Fruit fly (Drosophila melanogaster) whole organism, embryonic: Measurements from ENCODE around the gene CAH3.

ENCODE experiments used
- BEAF-32 ChIP-seq: fragments of 200-800 bp; sonication (Bioruptor generic); optimal IDR thresholded peaks from 3 replicates; lab custom pipeline; 2017; ENCODE audit warnings: missing biosample characterization, missing genetic modification characterization, mild to moderate bottlenecking, moderate library complexity, missing genetic modification reagents
- CG12219 ChIP-seq: fragments of 200-800 bp; sonication (Bioruptor generic); optimal IDR thresholded peaks from 3 replicates; lab custom pipeline; 2018; ENCODE audit warnings: missing biosample characterization, mild to moderate bottlenecking, missing genetic modification characterization
- CG15514 ChIP-seq: fragments of 200-800 bp; sonication (Bioruptor generic); optimal IDR thresholded peaks from 3 replicates; lab custom pipeline; 2017; ENCODE audit warnings: missing biosample characterization, missing genetic modification characterization, mild to moderate bottlenecking, moderate library complexity, missing genetic modification reagents
- CG16813 ChIP-seq: fragments of 200-800 bp; sonication (Bioruptor generic); IDR thresholded peaks from 3 replicates; pipeline ENCODE4 v1.3.6; 2022; ENCODE audit warnings: missing biosample characterization, missing genetic modification characterization; ENCODE audit not compliant: partially characterized antibody
- CG17829 ChIP-seq: fragments of 200-800 bp; optimal IDR thresholded peaks from 2 replicates; lab custom pipeline; 2019; ENCODE audit warnings: missing biosample characterization, mild to moderate bottlenecking, missing genetic modification characterization, moderate library complexity
- CG18619 ChIP-seq: fragments of 200-800 bp; sonication (Bioruptor generic); optimal IDR thresholded peaks from 3 replicates; lab custom pipeline; 2017; ENCODE audit warnings: missing biosample characterization, mild to moderate bottlenecking, missing genetic modification characterization
- CG18764 ChIP-seq: fragments of 200-800 bp; sonication (Bioruptor generic); optimal IDR thresholded peaks from 3 replicates; lab custom pipeline; 2016; ENCODE audit warnings: missing biosample characterization, missing genetic modification characterization
- CG34422 ChIP-seq: fragments of 200-800 bp; sonication (Bioruptor generic); IDR thresholded peaks from 3 replicates; pipeline ENCODE4 v1.3.6; 2022; ENCODE audit warnings: missing biosample characterization, missing genetic modification characterization
- CG3838 ChIP-seq: fragments of 200-800 bp; sonication (Bioruptor generic); optimal IDR thresholded peaks from 3 replicates; lab custom pipeline; 2016; ENCODE audit warnings: missing biosample characterization, missing genetic modification characterization
- CG4360 ChIP-seq: fragments of 200-800 bp; sonication (Bioruptor generic); IDR thresholded peaks from 2 replicates; pipeline ENCODE4 v1.3.6; 2022; ENCODE audit warnings: missing biosample characterization, missing genetic modification characterization
- CG4617 ChIP-seq: fragments of 200-800 bp; sonication (Bioruptor generic); optimal IDR thresholded peaks from 3 replicates; lab custom pipeline; 2016; ENCODE audit warnings: missing biosample characterization, missing genetic modification characterization, borderline replicate concordance
- CG7786 ChIP-seq: fragments of 200-800 bp; sonication (Bioruptor generic); optimal IDR thresholded peaks from 2 replicates; lab custom pipeline; 2016; ENCODE audit warnings: missing biosample characterization, missing genetic modification characterization
- CG8924 ChIP-seq: fragments of 200-800 bp; optimal IDR thresholded peaks from 3 replicates; lab custom pipeline; 2019; ENCODE audit warnings: missing biosample characterization, mild to moderate bottlenecking, missing genetic modification characterization, moderate library complexity
- CG9932 ChIP-seq: fragments of 200-800 bp; sonication (Bioruptor generic); IDR thresholded peaks from 2 replicates; pipeline ENCODE4 v1.3.6; 2022; ENCODE audit warnings: missing biosample characterization, missing genetic modification characterization
- CHES-1-like ChIP-seq: fragments of 200-800 bp; sonication (Bioruptor generic); optimal IDR thresholded peaks from 2 replicates; lab custom pipeline; 2016; ENCODE audit warnings: missing biosample characterization, missing genetic modification characterization
- Camta ChIP-seq: fragments of 200-800 bp; sonication (Bioruptor generic); optimal IDR thresholded peaks from 2 replicates; lab custom pipeline; 2016; ENCODE audit warnings: missing biosample characterization, missing genetic modification characterization
- Dfd ChIP-seq, 2 experiments: fragments of >200 bp; optimal IDR thresholded peaks; 2 replicates each; lab custom pipeline; 2017; ENCODE audit warnings: missing biosample characterization in 2 of 2, missing genetic modification characterization in 2 of 2
- Dip2 ChIP-seq: fragments of 200-800 bp; sonication (Bioruptor generic); IDR thresholded peaks from 2 replicates; pipeline ENCODE4 v1.3.6; 2022; ENCODE audit warnings: missing biosample characterization, missing genetic modification characterization
- Dip3 ChIP-seq: fragments of 200-800 bp; sonication (Bioruptor generic); optimal IDR thresholded peaks from 3 replicates; lab custom pipeline; 2016; ENCODE audit warnings: missing biosample characterization, missing genetic modification characterization
- Dll ChIP-seq: fragments of 200-800 bp; sonication (Bioruptor generic); IDR thresholded peaks from 4 replicates; pipeline ENCODE4 v1.3.6; 2022; ENCODE audit warnings: missing biosample characterization, missing genetic modification characterization; ENCODE audit not compliant: partially characterized antibody
- Doc3 ChIP-seq: fragments of 200-800 bp; sonication (Bioruptor generic); IDR thresholded peaks from 3 replicates; pipeline ENCODE4 v1.3.6; 2022; ENCODE audit warnings: missing biosample characterization, missing genetic modification characterization; ENCODE audit not compliant: partially characterized antibody
- HHEX ChIP-seq: fragments of 200-800 bp; sonication (Bioruptor generic); optimal IDR thresholded peaks from 3 replicates; lab custom pipeline; 2017; ENCODE audit warnings: missing biosample characterization, mild to moderate bottlenecking, missing genetic modification characterization, missing genetic modification reagents
- HLH4C ChIP-seq: fragments of 200-800 bp; sonication (Bioruptor generic); IDR thresholded peaks from 3 replicates; pipeline ENCODE4 v1.3.6; 2022; ENCODE audit warnings: missing biosample characterization, missing genetic modification characterization; ENCODE audit not compliant: partially characterized antibody
- Nf-YC ChIP-seq: fragments of 200-800 bp; optimal IDR thresholded peaks from 3 replicates; lab custom pipeline; 2019; ENCODE audit warnings: missing biosample characterization, mild to moderate bottlenecking, missing genetic modification characterization, moderate library complexity
- Xbp1 ChIP-seq: fragments of 200-800 bp; sonication (Bioruptor generic); optimal IDR thresholded peaks from 3 replicates; lab custom pipeline; 2016; ENCODE audit warnings: missing biosample characterization, mild to moderate bottlenecking, missing genetic modification characterization
- ara ChIP-seq: fragments of 200-800 bp; sonication (Bioruptor generic); IDR thresholded peaks from 2 replicates; pipeline ENCODE4 v1.3.6; 2022; ENCODE audit warnings: missing biosample characterization, missing genetic modification characterization
- ash1 ChIP-seq: fragments of 200-800 bp; sonication (Bioruptor generic); optimal IDR thresholded peaks from 2 replicates; lab custom pipeline; 2018; ENCODE audit warnings: missing biosample characterization, mild to moderate bottlenecking, missing genetic modification characterization
- ato ChIP-seq: fragments of 200-800 bp; sonication (Bioruptor generic); IDR thresholded peaks from 2 replicates; pipeline ENCODE4 v1.3.6; 2022; ENCODE audit warnings: missing biosample characterization, missing genetic modification characterization; ENCODE audit not compliant: partially characterized antibody
- az2 ChIP-seq: fragments of 200-800 bp; sonication (Bioruptor generic); optimal IDR thresholded peaks from 3 replicates; lab custom pipeline; 2016; ENCODE audit warnings: missing biosample characterization, missing genetic modification characterization
- danr ChIP-seq: fragments of 200-800 bp; sonication (Bioruptor generic); IDR thresholded peaks from 2 replicates; pipeline ENCODE4 v1.3.6; 2022; ENCODE audit warnings: missing biosample characterization, missing genetic modification characterization
- fd64A ChIP-seq: fragments of 200-800 bp; sonication (Bioruptor generic); optimal IDR thresholded peaks from 3 replicates; lab custom pipeline; 2018; ENCODE audit warnings: missing biosample characterization, mild to moderate bottlenecking, missing genetic modification characterization
- fd96Cb ChIP-seq: fragments of 200-800 bp; sonication (Bioruptor generic); optimal IDR thresholded peaks from 2 replicates; lab custom pipeline; 2018; ENCODE audit warnings: missing biosample characterization, mild to moderate bottlenecking, missing genetic modification characterization, moderate library complexity
- fru ChIP-seq: fragments of >200 bp; optimal IDR thresholded peaks from 2 replicates; lab custom pipeline; 2017
- gcm2 ChIP-seq: fragments of 200-800 bp; sonication (Bioruptor generic); optimal IDR thresholded peaks from 2 replicates; lab custom pipeline; 2016; ENCODE audit warnings: missing biosample characterization, missing genetic modification characterization
- gro ChIP-seq: fragments of 200-800 bp; sonication (Bioruptor generic); optimal IDR thresholded peaks from 2 replicates; lab custom pipeline; 2016; ENCODE audit warnings: missing biosample characterization, missing genetic modification characterization
- inv ChIP-seq: fragments of 200-800 bp; sonication (Bioruptor generic); IDR thresholded peaks from 2 replicates; pipeline ENCODE4 v1.3.6; 2022; ENCODE audit warnings: missing biosample characterization, missing genetic modification characterization; ENCODE audit not compliant: partially characterized antibody
- klu ChIP-seq: fragments of 200-800 bp; sonication (Bioruptor generic); IDR thresholded peaks from 2 replicates; pipeline ENCODE4 v1.3.6; 2022; ENCODE audit warnings: missing biosample characterization, missing genetic modification characterization
- kni ChIP-seq: fragments of 200-800 bp; sonication (Bioruptor generic); optimal IDR thresholded peaks from 3 replicates; lab custom pipeline; 2017; ENCODE audit warnings: mild to moderate bottlenecking, missing biosample characterization, missing genetic modification reagents, missing genetic modification characterization
- org-1 ChIP-seq: fragments of 200-800 bp; sonication (Bioruptor generic); optimal IDR thresholded peaks from 2 replicates; lab custom pipeline; 2017; ENCODE audit warnings: missing biosample characterization, missing genetic modification characterization
- pfk ChIP-seq: fragments of 200-800 bp; sonication (Bioruptor generic); optimal IDR thresholded peaks from 2 replicates; lab custom pipeline; 2018; ENCODE audit warnings: missing biosample characterization, mild to moderate bottlenecking, missing genetic modification characterization, moderate library complexity
- pnt ChIP-seq: fragments of 200-800 bp; sonication (Bioruptor generic); optimal IDR thresholded peaks from 3 replicates; lab custom pipeline; 2016; ENCODE audit warnings: missing biosample characterization, missing genetic modification characterization
- rib ChIP-seq: fragments of 200-800 bp; sonication (Bioruptor generic); IDR thresholded peaks from 2 replicates; pipeline ENCODE4 v1.3.6; 2022; ENCODE audit warnings: missing biosample characterization, missing genetic modification characterization
- seq ChIP-seq: fragments of 200-800 bp; sonication (Bioruptor generic); IDR thresholded peaks from 2 replicates; pipeline ENCODE4 v1.3.6; 2022; ENCODE audit warnings: missing biosample characterization, missing genetic modification characterization
- sna ChIP-seq: fragments of 200-800 bp; sonication (Bioruptor generic); IDR thresholded peaks from 2 replicates; pipeline ENCODE4 v1.3.6; 2022; ENCODE audit warnings: missing biosample characterization, missing genetic modification characterization; ENCODE audit not compliant: partially characterized antibody
- ssp ChIP-seq: fragments of 200-800 bp; sonication (Bioruptor generic); IDR thresholded peaks from 2 replicates; pipeline ENCODE4 v1.3.6; 2022; ENCODE audit warnings: missing biosample characterization, missing genetic modification characterization
- sug ChIP-seq: fragments of 200-800 bp; optimal IDR thresholded peaks from 2 replicates; lab custom pipeline; 2019; ENCODE audit warnings: missing biosample characterization, mild to moderate bottlenecking, missing genetic modification characterization, moderate library complexity
- vvl ChIP-seq: fragments of 200-800 bp; sonication (Bioruptor generic); IDR thresholded peaks from 2 replicates; pipeline ENCODE4 v1.3.6; 2022; ENCODE audit warnings: missing biosample characterization, missing genetic modification characterization
- zf30C ChIP-seq: fragments of 200-800 bp; sonication (Bioruptor generic); optimal IDR thresholded peaks from 3 replicates; lab custom pipeline; 2018; ENCODE audit warnings: missing biosample characterization, mild to moderate bottlenecking, missing genetic modification characterization

Gene CAH3

DNA sequence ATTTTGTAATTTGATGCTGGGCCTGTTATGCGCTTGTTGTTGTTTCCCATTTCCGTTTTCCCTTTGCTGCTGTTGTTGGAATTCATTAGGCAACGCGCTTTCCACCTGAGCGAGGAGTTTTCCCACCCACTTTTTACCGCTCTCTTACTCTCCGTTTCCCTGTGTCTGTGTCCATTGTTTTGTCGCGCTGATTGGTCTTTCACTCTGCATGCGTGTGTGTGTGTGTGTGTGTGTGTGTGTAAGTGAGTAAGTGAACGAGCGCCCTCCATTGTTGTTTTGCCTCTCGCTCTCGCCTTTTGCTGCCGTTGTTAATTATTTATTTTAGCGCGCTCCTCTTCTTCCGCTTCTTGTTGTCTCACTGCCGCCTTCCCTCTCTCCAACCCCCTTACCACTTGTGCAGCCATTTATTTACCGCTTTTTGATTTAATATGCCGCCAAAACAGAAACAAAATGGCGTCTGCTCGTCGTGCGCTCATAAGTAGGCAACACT is 15.1 kb downstream of the CAH3 start (continued):
- TF ChIP-seq CG18619 (GFP tag; lab: Kevin White, UChicago) (no peak), CG4617 (no peak)

DNA sequence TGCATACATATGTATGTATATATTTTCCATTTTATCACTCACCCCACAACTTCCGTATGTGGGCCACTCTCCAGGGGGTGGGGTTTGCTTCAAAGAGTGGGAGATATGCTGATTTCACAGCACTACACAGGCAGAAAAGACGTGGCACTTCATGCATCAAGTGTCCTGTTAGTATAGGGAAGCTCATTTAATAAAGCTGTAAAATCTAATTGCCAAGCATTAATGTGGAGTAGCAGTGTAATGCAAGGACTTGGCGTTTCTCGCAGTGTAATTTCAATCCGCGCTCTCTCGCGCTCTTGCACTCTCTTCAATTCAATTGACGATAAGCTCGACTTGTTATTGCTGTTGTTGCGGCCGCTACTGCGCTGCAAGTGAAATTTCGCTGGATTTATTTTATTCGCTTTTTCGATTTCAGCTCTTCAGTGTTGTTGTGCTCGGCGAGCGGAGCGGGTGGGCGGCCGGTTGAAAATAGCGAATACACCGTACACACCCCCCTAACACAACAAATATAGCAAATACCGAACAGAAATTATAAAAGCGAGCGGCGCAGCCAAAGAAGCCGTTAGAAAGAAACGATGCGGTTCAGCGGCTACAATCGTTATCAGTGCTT is 28.3 kb downstream of the CAH3 start, which contains the start of gene Hexo2:
Gene Hexo2 (plus strand): TSS at position 419 of the 610 bp plus-strand sequence.
- TF ChIP-seq az2 (GFP tag; lab: Kevin White, UChicago) (peak; percentile 95), Xbp1 (GFP tag; lab: Kevin White, UChicago) (peak; percentile 96), pnt (GFP tag; lab: Kevin White, UChicago) (peak; percentile 97), fru (lab: Kevin White, UChicago) (no peak), CG18764 (peak; percentile 88), seq (GFP tag; lab: Robert Waterston, UW) (peak; percentile 92), ara (GFP tag; lab: Robert Waterston, UW) (peak; percentile 96), BEAF-32 (GFP tag; lab: Kevin White, UChicago) (no peak), CG12219 (GFP tag; lab: Kevin White, UChicago) (peak; percentile 92), sug (tag; lab: Kevin White, UChicago) (peak; percentile 65), HHEX (peak; percentile 92), CG16813 (GFP tag; lab: Robert Waterston, UW) (no peak), ash1 (GFP tag; lab: Kevin White, UChicago) (no peak), gro (GFP tag; lab: Kevin White, UChicago) (peak; percentile 43), inv (no peak), rib (GFP tag; lab: Robert Waterston, UW) (peak; percentile 78), Camta (peak; percentile 92), zf30C (GFP tag; lab: Kevin White, UChicago) (peak; percentile 73), CG17829 (tag; lab: Kevin White, UChicago) (peak; percentile 93), Dip2 (GFP tag; lab: Robert Waterston, UW) (peak; percentile 56), Doc3 (GFP tag; lab: Robert Waterston, UW) (no peak), CHES-1-like (GFP tag; lab: Kevin White, UChicago) (peak; percentile 91), CG7786 (GFP tag; lab: Kevin White, UChicago) (peak; percentile 88), Dll (GFP tag; lab: Robert Waterston, UW) (no peak), CG9932 (GFP tag; lab: Robert Waterston, UW) (peak; percentile 60), HLH4C (no peak), pfk (no peak), CG15514 (peak; percentile 72), CG34422 (GFP tag; lab: Robert Waterston, UW) (peak; percentile 97), org-1 (GFP tag; lab: Kevin White, UChicago) (peak; percentile 92), kni (peak; percentile 59), Dfd (GFP tag; optimal IDR thresholded peaks at IDR 0.05; lab: Kevin White, UChicago) (no peak), CG18619 (GFP tag; lab: Kevin White, UChicago) (peak; percentile 78), fd96Cb (tag; lab: Kevin White, UChicago) (peak; percentile 95), Dip3 (GFP tag; lab: Kevin White, UChicago) (peak; percentile 72), klu (peak; percentile 86), CG3838 (GFP tag; lab: Kevin White, UChicago) (peak; percentile 82), CG4360 (peak; percentile 83), sna (GFP tag; lab: Robert Waterston, UW) (no peak), CG8924 (tag; lab: Kevin White, UChicago) (peak; percentile 89), gcm2 (GFP tag; lab: Kevin White, UChicago) (peak; percentile 82), Nf-YC (tag; lab: Kevin White, UChicago) (peak; percentile 54), vvl (GFP tag; lab: Robert Waterston, UW) (peak; percentile 99), ato (GFP tag; lab: Robert Waterston, UW) (no peak), danr (GFP tag; lab: Robert Waterston, UW) (peak; percentile 91), fd64A (GFP tag; lab: Kevin White, UChicago) (peak; percentile 91), ssp (GFP tag; lab: Robert Waterston, UW) (peak; percentile 89)
